Fruit fly (Drosophila melanogaster) whole organism: ENCODE data around the gene jar.

Source experiments
- CG8478 ChIP-seq: fragments of >200 bp; optimal IDR thresholded peaks from 2 replicates; lab custom pipeline; 2018; ENCODE audit warnings: inconsistent platforms
- Dll ChIP-seq: fragments of >200 bp; optimal IDR thresholded peaks from 2 replicates; lab custom pipeline; 2017
- EcR ChIP-seq, 2 experiments: fragments of >200 bp; optimal IDR thresholded peaks; 2 replicates each; lab custom pipeline; 2017; ENCODE audit warnings: missing biosample characterization in 2 of 2, missing genetic modification characterization in 2 of 2, missing genetic modification reagents in 2 of 2
- pan ChIP-seq: fragments of >200 bp; optimal IDR thresholded peaks from 2 replicates; lab custom pipeline; 2017
- psq ChIP-seq: fragments of >200 bp; optimal IDR thresholded peaks from 2 replicates; lab custom pipeline; 2017
- usp ChIP-seq: fragments of >200 bp; optimal IDR thresholded peaks from 2 replicates; lab custom pipeline; 2017; ENCODE audit warnings: missing biosample characterization, missing genetic modification characterization, mixed read lengths

dm6 chr3R:24216017-24216416, 55.0 kb downstream of the jar start:
- no peak for TF ChIP-seq pan (lab: Kevin White, UChicago)
- TF ChIP-seq psq (lab: Kevin White, UChicago): no peak
- TF ChIP-seq usp: no peak
- no peak for TF ChIP-seq EcR (GFP tag; optimal IDR thresholded peaks at IDR 0.05; lab: Kevin White, UChicago)
- no peak for TF ChIP-seq CG8478
- TF ChIP-seq Dll (lab: Kevin White, UChicago): no peak
